Worm (Caenorhabditis elegans) whole organism, L1 larva: ENCODE measurements around the gene gldi-5.

Experiments
- ceh-63 ChIP-seq: fragments of 200-800 bp; sonication (Bioruptor generic); optimal IDR thresholded peaks from 2 replicates; lab custom pipeline; 2018; ENCODE audit warnings: mild to moderate bottlenecking, missing genetic modification characterization, missing compliant biosample characterization
- ceh-8 ChIP-seq: fragments of 200-800 bp; sonication (Bioruptor generic); optimal IDR thresholded peaks from 2 replicates; lab custom pipeline; 2018; ENCODE audit warnings: mild to moderate bottlenecking, missing genetic modification characterization, moderate library complexity, missing compliant biosample characterization
- lsy-2 ChIP-seq, 2 experiments: fragments of 150-350 bp; optimal IDR thresholded peaks; 2 replicates each; lab custom pipeline; 2014; ENCODE audit warnings: missing biosample characterization in 2 of 2, missing genetic modification characterization in 2 of 2
- nhr-11 ChIP-seq: fragments of 150-350 bp; optimal IDR thresholded peaks from 2 replicates; lab custom pipeline; 2014; ENCODE audit warnings: missing biosample characterization, missing genetic modification characterization
- nhr-20 ChIP-seq: sonication (generic microtip); optimal IDR thresholded peaks from 2 replicates; lab custom pipeline; 2016; ENCODE audit warnings: mild to moderate bottlenecking, missing genetic modification characterization, missing compliant biosample characterization
- nhr-28 ChIP-seq: fragments of 150-350 bp; optimal IDR thresholded peaks from 2 replicates; lab custom pipeline; 2014; ENCODE audit warnings: missing biosample characterization, missing genetic modification characterization
- pag-3 ChIP-seq: sonication (generic microtip); optimal IDR thresholded peaks from 2 replicates; lab custom pipeline; 2017; ENCODE audit warnings: missing genetic modification characterization, mild to moderate bottlenecking, missing compliant biosample characterization, antibody characterized with exemption, borderline replicate concordance; ENCODE audit not compliant: insufficient read depth
- unc-130 ChIP-seq: fragments of 150-350 bp; optimal IDR thresholded peaks from 2 replicates; lab custom pipeline; 2017; ENCODE audit warnings: missing biosample characterization, missing genetic modification characterization, inconsistent platforms

DNA sequence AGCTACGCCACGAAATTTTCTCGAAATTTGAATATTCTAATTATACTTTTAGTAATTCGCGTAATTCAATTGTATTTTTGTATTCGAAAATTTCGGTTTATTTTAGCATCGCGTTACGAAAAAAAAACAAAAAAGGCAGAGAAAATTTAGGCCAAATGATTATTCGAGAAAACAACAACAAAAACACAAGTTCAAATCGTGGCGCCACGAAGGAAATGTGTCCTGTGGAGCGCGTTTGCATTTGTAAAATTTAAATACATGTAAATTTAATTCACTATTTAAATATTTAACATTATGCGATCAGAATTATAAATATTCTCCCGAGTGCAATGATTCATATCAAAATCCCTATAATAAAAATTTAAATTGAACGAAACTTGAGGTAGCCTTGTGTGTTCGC, 2.6 kb downstream of the gldi-5 start:
- TF ChIP-seq unc-130 (no peak), ceh-8 (GFP tag; lab: Kevin White, UChicago) (no peak), nhr-20 (no peak), nhr-28 (tag; lab: Kevin White, UChicago) (no peak), lsy-2 (tag; optimal IDR thresholded peaks at IDR 0.05; lab: Kevin White, UChicago) (no peak), pag-3 (no peak), ceh-63 (GFP tag; lab: Kevin White, UChicago) (no peak), nhr-11 (tag; lab: Kevin White, UChicago) (no peak)
